Fruit fly (Drosophila melanogaster): ENCODE measurements around the gene Mur89F.

Gene Mur89F

dm6 chr3R:17130326-17130725, 71.6 kb downstream of the Mur89F start, which contains the start of gene CG17475:
CG17475 (minus strand) TSS chr3R:17130426.
- TF ChIP-seq psq (optimal IDR thresholded peaks at IDR 0.05) (no peak), Dll (optimal IDR thresholded peaks at IDR 0.05) (no peak), EcR (GFP tag; optimal IDR thresholded peaks at IDR 0.05) (no peak), CG8478 (optimal IDR thresholded peaks at IDR 0.05) (no peak), usp (GFP tag; optimal IDR thresholded peaks at IDR 0.05) (no peak), pan (optimal IDR thresholded peaks at IDR 0.05) (no peak)

DNA sequence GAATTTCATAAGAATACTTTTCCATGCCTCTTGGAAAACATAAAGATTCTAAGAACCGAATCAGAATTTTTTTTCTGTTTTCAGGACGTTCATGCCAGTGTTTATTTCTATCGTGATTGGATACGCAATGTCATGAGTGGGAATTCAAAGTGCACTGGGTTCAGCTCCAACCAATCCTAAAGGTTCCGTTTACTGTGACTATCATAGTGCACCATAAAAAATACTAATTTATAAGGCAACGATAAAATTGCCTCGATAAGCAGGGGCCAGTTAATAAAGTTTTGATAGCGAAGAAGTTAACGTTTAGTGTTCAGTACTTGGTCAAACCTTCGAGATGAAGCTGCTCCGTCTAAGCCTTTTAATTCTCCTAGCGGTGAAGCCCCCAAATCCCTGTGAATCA, 74.0 kb downstream of the Mur89F start, which contains the start of gene CG31265:
CG31265 (plus strand) TSS at position 301 of the 400 bp plus-strand sequence.
- TF ChIP-seq pan (optimal IDR thresholded peaks at IDR 0.05) (no peak), usp (GFP tag; optimal IDR thresholded peaks at IDR 0.05) (no peak), CG8478 (optimal IDR thresholded peaks at IDR 0.05) (no peak), Dll (optimal IDR thresholded peaks at IDR 0.05) (no peak), EcR (GFP tag; optimal IDR thresholded peaks at IDR 0.05) (no peak), psq (optimal IDR thresholded peaks at IDR 0.05) (no peak)

- TF ChIP-seq usp (GFP tag; optimal IDR thresholded peaks at IDR 0.05) (no peak), pan (optimal IDR thresholded peaks at IDR 0.05) (no peak), Dll (optimal IDR thresholded peaks at IDR 0.05) (no peak), EcR (GFP tag; optimal IDR thresholded peaks at IDR 0.05) (no peak), psq (optimal IDR thresholded peaks at IDR 0.05) (no peak), CG8478 (optimal IDR thresholded peaks at IDR 0.05) (no peak)
These were observed 75.1 kb downstream of the Mur89F start, which contains the start of the genes CG17477 and CG31269 for dm6 chr3R:17126838-17127237. CG17477 (minus strand) TSS chr3R:17126938. CG31269 (plus strand) TSS chr3R:17127126.

dm6 chr3R:17125339-17126044, 76.4 kb downstream of the Mur89F start, which contains the start of gene cher:
cher (minus strand) TSS chr3R:17125389.
- no peak for TF ChIP-seq CG8478 (optimal IDR thresholded peaks at IDR 0.05)
- no peak for TF ChIP-seq EcR (GFP tag; optimal IDR thresholded peaks at IDR 0.05)
- TF ChIP-seq psq (optimal IDR thresholded peaks at IDR 0.05) = no peak
- TF ChIP-seq Dll (optimal IDR thresholded peaks at IDR 0.05) = no peak
- no peak for TF ChIP-seq pan (optimal IDR thresholded peaks at IDR 0.05)
- TF ChIP-seq usp (GFP tag; optimal IDR thresholded peaks at IDR 0.05) = no peak

dm6 chr3R:17124177-17124576, 77.8 kb downstream of the Mur89F start, which contains the start of gene CG45079:
CG45079 (plus strand) TSS chr3R:17124477.
- no peak for TF ChIP-seq usp (GFP tag; optimal IDR thresholded peaks at IDR 0.05)
- no peak for TF ChIP-seq EcR (GFP tag; optimal IDR thresholded peaks at IDR 0.05)
- TF ChIP-seq Dll (optimal IDR thresholded peaks at IDR 0.05) = no peak
- TF ChIP-seq CG8478 (optimal IDR thresholded peaks at IDR 0.05) = no peak
- TF ChIP-seq psq (optimal IDR thresholded peaks at IDR 0.05) = no peak
- no peak for TF ChIP-seq pan (optimal IDR thresholded peaks at IDR 0.05)

- TF ChIP-seq Dll (optimal IDR thresholded peaks at IDR 0.05) = no peak
- no peak for TF ChIP-seq pan (optimal IDR thresholded peaks at IDR 0.05)
- TF ChIP-seq psq (optimal IDR thresholded peaks at IDR 0.05) = no peak
- TF ChIP-seq usp (GFP tag; optimal IDR thresholded peaks at IDR 0.05) = no peak
- TF ChIP-seq CG8478 (optimal IDR thresholded peaks at IDR 0.05) = no peak
- TF ChIP-seq EcR (GFP tag; optimal IDR thresholded peaks at IDR 0.05) = no peak
These were observed 79.0 kb downstream of the Mur89F start for dm6 chr3R:17122796-17123504.

DNA sequence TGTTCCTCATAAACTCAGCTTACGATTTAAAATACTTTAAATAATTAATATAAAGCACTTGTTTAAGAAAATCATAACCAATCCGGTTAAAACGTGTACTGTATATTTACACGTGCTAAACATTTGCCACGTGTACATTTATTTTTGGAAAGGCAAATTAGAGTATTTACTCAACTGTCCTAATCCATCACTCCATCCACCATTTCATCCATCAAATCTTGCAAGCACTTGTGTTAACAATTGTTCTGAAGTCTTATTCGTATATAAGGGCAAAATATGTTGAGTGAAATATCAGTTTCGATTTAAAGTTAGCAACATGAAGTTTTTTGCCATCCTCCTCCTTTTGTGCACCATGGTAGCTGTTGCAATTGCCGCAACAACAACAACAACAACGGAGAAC, 80.7 kb downstream of the Mur89F start, which contains the start of gene CG42779:
CG42779 (plus strand) TSS at position 301 of the 400 bp plus-strand sequence.
- TF ChIP-seq pan (optimal IDR thresholded peaks at IDR 0.05) (no peak), CG8478 (optimal IDR thresholded peaks at IDR 0.05) (no peak), Dll (optimal IDR thresholded peaks at IDR 0.05) (no peak), psq (optimal IDR thresholded peaks at IDR 0.05) (no peak), usp (GFP tag; optimal IDR thresholded peaks at IDR 0.05) (no peak), EcR (GFP tag; optimal IDR thresholded peaks at IDR 0.05) (no peak)

DNA sequence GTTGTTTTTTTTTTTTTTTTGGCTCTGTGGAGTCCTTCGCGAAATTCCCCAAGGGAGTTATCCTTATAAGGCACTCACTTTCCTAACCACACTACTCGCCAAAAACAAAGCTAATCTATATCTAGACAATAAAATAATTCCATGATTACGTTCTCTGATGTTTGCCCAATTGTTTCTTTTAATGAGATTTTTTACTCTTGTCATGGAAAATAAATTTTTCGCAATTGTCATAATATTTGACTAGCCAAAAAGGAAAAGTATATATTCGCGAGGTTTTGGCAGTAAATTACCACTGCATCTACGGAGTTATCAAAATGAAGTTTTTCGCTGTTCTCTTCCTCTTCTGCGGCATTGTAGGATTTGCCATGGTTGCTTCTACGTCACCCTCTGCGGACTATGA, 81.8 kb downstream of the Mur89F start, which contains the start of gene CG34278:
CG34278 (plus strand) TSS at position 301 of the 400 bp plus-strand sequence.
- TF ChIP-seq EcR (GFP tag; optimal IDR thresholded peaks at IDR 0.05) (no peak), usp (GFP tag; optimal IDR thresholded peaks at IDR 0.05) (no peak), psq (optimal IDR thresholded peaks at IDR 0.05) (no peak)

DNA sequence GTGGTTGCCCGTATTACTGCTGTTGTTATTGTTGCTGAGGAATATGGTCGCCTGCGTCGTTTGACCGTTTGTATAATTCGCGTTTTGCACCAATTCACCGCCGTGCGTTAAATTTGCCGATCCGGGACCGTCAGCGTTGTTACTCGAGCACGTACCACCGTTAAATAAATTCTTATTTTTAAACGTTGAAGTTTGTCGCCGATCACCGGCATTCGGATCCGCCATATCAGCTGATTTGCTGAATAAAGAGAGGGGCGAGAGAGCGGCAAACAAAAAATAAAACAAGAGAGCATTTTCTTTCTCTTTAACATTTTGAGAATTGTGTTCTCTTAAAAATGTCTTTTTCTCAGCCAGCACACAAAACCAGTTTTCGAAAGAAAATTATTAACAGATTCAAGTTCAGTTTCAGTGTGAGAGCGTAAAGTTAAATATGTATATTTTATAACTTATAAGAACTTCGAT, 83.0 kb downstream of the Mur89F start:
- TF ChIP-seq Dll (optimal IDR thresholded peaks at IDR 0.05) (no peak), psq (optimal IDR thresholded peaks at IDR 0.05) (no peak), CG8478 (optimal IDR thresholded peaks at IDR 0.05) (no peak), pan (optimal IDR thresholded peaks at IDR 0.05) (no peak), usp (GFP tag; optimal IDR thresholded peaks at IDR 0.05) (no peak), EcR (GFP tag; optimal IDR thresholded peaks at IDR 0.05) (no peak)

- TF ChIP-seq pan (optimal IDR thresholded peaks at IDR 0.05) = no peak
- TF ChIP-seq psq (optimal IDR thresholded peaks at IDR 0.05) = no peak
- TF ChIP-seq Dll (optimal IDR thresholded peaks at IDR 0.05) = no peak
These were observed 84.2 kb downstream of the Mur89F start for dm6 chr3R:17117607-17118327.

dm6 chr3R:17116231-17116630, 85.7 kb downstream of the Mur89F start:
- no peak for TF ChIP-seq Dll (optimal IDR thresholded peaks at IDR 0.05)
- TF ChIP-seq usp (GFP tag; optimal IDR thresholded peaks at IDR 0.05) = no peak
- no peak for TF ChIP-seq EcR (GFP tag; optimal IDR thresholded peaks at IDR 0.05)
- no peak for TF ChIP-seq CG8478 (optimal IDR thresholded peaks at IDR 0.05)
- no peak for TF ChIP-seq pan (optimal IDR thresholded peaks at IDR 0.05)
- no peak for TF ChIP-seq psq (optimal IDR thresholded peaks at IDR 0.05)

All from whole organism.